Worm (Caenorhabditis elegans) whole organism, mixed stage, embryonic: ENCODE results near the gene gpa-12.

ENCODE experiments used
- bed-3 ChIP-seq: fragments of 200-800 bp; sonication (Bioruptor generic); optimal IDR thresholded peaks from 3 replicates; lab custom pipeline; 2018; ENCODE audit warnings: mild to moderate bottlenecking, missing genetic modification characterization, moderate library complexity, missing compliant biosample characterization
- ceh-39 ChIP-seq: fragments of 150-350 bp; optimal IDR thresholded peaks from 2 replicates; lab custom pipeline; 2014; ENCODE audit warnings: missing biosample characterization, missing genetic modification characterization
- ceh-43 ChIP-seq: fragments of 200-800 bp; sonication (Bioruptor generic); optimal IDR thresholded peaks from 2 replicates; lab custom pipeline; 2018; ENCODE audit warnings: mild to moderate bottlenecking, missing genetic modification characterization, moderate library complexity, missing compliant biosample characterization
- ceh-83 ChIP-seq: fragments of 200-800 bp; sonication (Bioruptor generic); optimal IDR thresholded peaks from 2 replicates; lab custom pipeline; 2018; ENCODE audit warnings: mild to moderate bottlenecking, missing genetic modification characterization, missing compliant biosample characterization
- ces-1 ChIP-seq: fragments of 150-350 bp; optimal IDR thresholded peaks from 2 replicates; lab custom pipeline; 2014; ENCODE audit warnings: missing biosample characterization, missing genetic modification reagents, missing genetic modification characterization
- cnd-1 ChIP-seq: fragments of 200-800 bp; sonication (Bioruptor generic); optimal IDR thresholded peaks from 2 replicates; lab custom pipeline; 2018; ENCODE audit warnings: mild to moderate bottlenecking, missing genetic modification characterization, missing compliant biosample characterization
- drap-1 ChIP-seq: fragments of 200-800 bp; sonication (Bioruptor generic); optimal IDR thresholded peaks from 3 replicates; lab custom pipeline; 2018; ENCODE audit warnings: mild to moderate bottlenecking, missing genetic modification characterization, missing compliant biosample characterization
- elt-1 ChIP-seq: sonication (generic microtip); optimal IDR thresholded peaks from 2 replicates; lab custom pipeline; 2017; ENCODE audit warnings: missing genetic modification characterization, mild to moderate bottlenecking, missing compliant biosample characterization, antibody characterized with exemption, moderate library complexity, borderline replicate concordance; ENCODE audit not compliant: insufficient read depth
- elt-3 ChIP-seq: fragments of 150-350 bp; optimal IDR thresholded peaks from 2 replicates; lab custom pipeline; 2014; ENCODE audit warnings: missing biosample characterization, missing genetic modification characterization
- flh-1 ChIP-seq: fragments of 200-800 bp; sonication (Bioruptor generic); optimal IDR thresholded peaks from 2 replicates; lab custom pipeline; 2018; ENCODE audit warnings: mild to moderate bottlenecking, missing genetic modification characterization, moderate library complexity, missing compliant biosample characterization
- ham-2 ChIP-seq: fragments of 200-800 bp; sonication (Bioruptor generic); optimal IDR thresholded peaks from 2 replicates; lab custom pipeline; 2018; ENCODE audit warnings: mild to moderate bottlenecking, missing genetic modification characterization, missing compliant biosample characterization
- hlh-1 ChIP-seq: fragments of 150-350 bp; optimal IDR thresholded peaks from 2 replicates; lab custom pipeline; 2014; ENCODE audit warnings: missing biosample characterization, missing genetic modification reagents, missing genetic modification characterization
- lin-13 ChIP-seq: fragments of 150-350 bp; optimal IDR thresholded peaks from 2 replicates; lab custom pipeline; 2014; ENCODE audit warnings: missing biosample characterization, missing genetic modification characterization
- lin-32 ChIP-seq: fragments of 200-800 bp; sonication (Bioruptor generic); optimal IDR thresholded peaks from 2 replicates; lab custom pipeline; 2018; ENCODE audit warnings: mild to moderate bottlenecking, missing genetic modification characterization, missing compliant biosample characterization
- lsy-2 ChIP-seq: fragments of 150-350 bp; optimal IDR thresholded peaks from 2 replicates; lab custom pipeline; 2014; ENCODE audit warnings: missing biosample characterization, missing genetic modification characterization
- mab-5 ChIP-seq: fragments of 150-350 bp; optimal IDR thresholded peaks from 2 replicates; lab custom pipeline; 2014; ENCODE audit warnings: missing biosample characterization, missing genetic modification characterization
- mep-1 ChIP-seq: fragments of 150-350 bp; optimal IDR thresholded peaks from 2 replicates; lab custom pipeline; 2017; ENCODE audit warnings: missing biosample characterization, missing genetic modification reagents, missing genetic modification characterization, inconsistent platforms
- mls-2 ChIP-seq: sonication (generic microtip); optimal IDR thresholded peaks from 2 replicates; lab custom pipeline; 2016; ENCODE audit warnings: mild to moderate bottlenecking, missing genetic modification characterization, moderate library complexity, missing compliant biosample characterization
- nhr-12 ChIP-seq: fragments of 150-350 bp; optimal IDR thresholded peaks from 2 replicates; lab custom pipeline; 2014; ENCODE audit warnings: missing biosample characterization, missing genetic modification characterization
- nhr-2 ChIP-seq: fragments of 150-350 bp; optimal IDR thresholded peaks from 2 replicates; lab custom pipeline; 2014; ENCODE audit warnings: missing biosample characterization, missing genetic modification characterization
- nhr-237 ChIP-seq: fragments of 150-350 bp; optimal IDR thresholded peaks from 2 replicates; lab custom pipeline; 2014; ENCODE audit warnings: missing biosample characterization, missing genetic modification characterization
- nhr-28 ChIP-seq: fragments of 150-350 bp; optimal IDR thresholded peaks from 2 replicates; lab custom pipeline; 2014; ENCODE audit warnings: missing biosample characterization, missing genetic modification characterization
- nhr-76 ChIP-seq: sonication (generic microtip); optimal IDR thresholded peaks from 2 replicates; lab custom pipeline; 2017; ENCODE audit warnings: missing biosample characterization, missing genetic modification characterization
- pha-4 ChIP-seq: fragments of 150-350 bp; optimal IDR thresholded peaks from 2 replicates; lab custom pipeline; 2018; ENCODE audit warnings: missing biosample characterization, missing genetic modification reagents, missing genetic modification characterization
- sem-2 ChIP-seq: fragments of 200-800 bp; sonication (Bioruptor generic); optimal IDR thresholded peaks from 2 replicates; lab custom pipeline; 2018; ENCODE audit warnings: mild to moderate bottlenecking, missing genetic modification characterization, missing compliant biosample characterization
- snpc-4 ChIP-seq: fragments of 150-350 bp; optimal IDR thresholded peaks from 2 replicates; lab custom pipeline; 2014; ENCODE audit warnings: missing biosample characterization, missing genetic modification characterization
- sptf-1 ChIP-seq: sonication (generic microtip); optimal IDR thresholded peaks from 2 replicates; lab custom pipeline; 2017; ENCODE audit warnings: mild to moderate bottlenecking, missing genetic modification characterization, moderate library complexity, missing compliant biosample characterization
- tbx-8 ChIP-seq: fragments of 200-800 bp; sonication (Bioruptor generic); optimal IDR thresholded peaks from 2 replicates; lab custom pipeline; 2018; ENCODE audit warnings: mild to moderate bottlenecking, missing genetic modification characterization, moderate library complexity, missing compliant biosample characterization
- unc-39 ChIP-seq: fragments of 150-350 bp; optimal IDR thresholded peaks from 2 replicates; lab custom pipeline; 2014; ENCODE audit warnings: missing biosample characterization, missing genetic modification characterization
- unc-62 ChIP-seq: fragments of 150-350 bp; optimal IDR thresholded peaks from 2 replicates; lab custom pipeline; 2014; ENCODE audit warnings: missing biosample characterization, missing genetic modification reagents, missing genetic modification characterization
- zip-8 ChIP-seq: fragments of 150-350 bp; optimal IDR thresholded peaks from 2 replicates; lab custom pipeline; 2014; ENCODE audit warnings: missing biosample characterization, missing genetic modification characterization
- ztf-11 ChIP-seq: fragments of 150-350 bp; optimal IDR thresholded peaks from 2 replicates; lab custom pipeline; 2014; ENCODE audit warnings: missing biosample characterization, missing genetic modification characterization

Gene gpa-12

DNA sequence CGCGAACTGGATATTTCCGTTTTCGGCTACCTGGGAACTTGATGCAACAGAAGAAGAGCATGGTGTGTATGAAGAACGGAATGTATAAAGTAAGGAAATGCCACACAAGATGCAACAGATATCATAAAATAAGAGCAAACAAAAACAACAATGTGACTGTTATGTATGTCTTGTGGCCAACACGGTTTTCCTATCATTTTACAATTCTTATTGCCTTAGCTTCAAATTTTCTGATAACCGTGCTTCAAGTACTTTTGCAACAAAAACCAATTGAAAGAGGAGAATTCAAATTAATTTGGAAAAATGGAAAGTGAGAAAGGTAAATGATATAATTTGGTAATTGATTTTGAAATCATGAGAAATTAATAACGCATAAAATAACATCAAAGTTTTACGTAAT lies 11.8 kb upstream of the gpa-12 start:
- TF ChIP-seq nhr-28 (tag; lab: Kevin White, UChicago) (no peak), lin-13 (tag; lab: Kevin White, UChicago) (no peak), zip-8 (tag; lab: Kevin White, UChicago) (no peak), hlh-1 (tag; lab: Kevin White, UChicago) (no peak), unc-62 (GFP tag; lab: Kevin White, UChicago) (no peak), snpc-4 (tag; lab: Kevin White, UChicago) (no peak), nhr-237 (no peak), ceh-39 (tag; lab: Kevin White, UChicago) (no peak), elt-3 (no peak), ham-2 (no peak), unc-39 (tag; lab: Kevin White, UChicago) (no peak), flh-1 (no peak), drap-1 (GFP tag; lab: Kevin White, UChicago) (no peak)

ce11 chrX:9232037-9232436 lies 11.3 kb upstream of the gpa-12 start, which contains the start of gene vav-1:
TSS of gene vav-1 (minus strand) at chrX:9232137.
- TF ChIP-seq tbx-8 = no peak
- TF ChIP-seq snpc-4 (tag; lab: Kevin White, UChicago) = no peak
- no peak for TF ChIP-seq ceh-83
- TF ChIP-seq zip-8 (tag; lab: Kevin White, UChicago) = no peak
- no peak for TF ChIP-seq hlh-1 (tag; lab: Kevin White, UChicago)
- no peak for TF ChIP-seq nhr-28 (tag; lab: Kevin White, UChicago)
- TF ChIP-seq ztf-11 (tag; lab: Kevin White, UChicago) = no peak
- no peak for TF ChIP-seq nhr-12 (tag; lab: Kevin White, UChicago)
- TF ChIP-seq lin-32 (GFP tag; lab: Kevin White, UChicago) = no peak
- no peak for TF ChIP-seq ham-2
- no peak for TF ChIP-seq nhr-2 (tag; lab: Kevin White, UChicago)
- no peak for TF ChIP-seq lsy-2 (tag; lab: Kevin White, UChicago)
- no peak for TF ChIP-seq nhr-237
- no peak for TF ChIP-seq bed-3 (GFP tag; lab: Kevin White, UChicago)
- no peak for TF ChIP-seq lin-13 (tag; lab: Kevin White, UChicago)
- no peak for TF ChIP-seq sptf-1 (tag; lab: Kevin White, UChicago)
- TF ChIP-seq unc-39 (tag; lab: Kevin White, UChicago) = no peak

DNA sequence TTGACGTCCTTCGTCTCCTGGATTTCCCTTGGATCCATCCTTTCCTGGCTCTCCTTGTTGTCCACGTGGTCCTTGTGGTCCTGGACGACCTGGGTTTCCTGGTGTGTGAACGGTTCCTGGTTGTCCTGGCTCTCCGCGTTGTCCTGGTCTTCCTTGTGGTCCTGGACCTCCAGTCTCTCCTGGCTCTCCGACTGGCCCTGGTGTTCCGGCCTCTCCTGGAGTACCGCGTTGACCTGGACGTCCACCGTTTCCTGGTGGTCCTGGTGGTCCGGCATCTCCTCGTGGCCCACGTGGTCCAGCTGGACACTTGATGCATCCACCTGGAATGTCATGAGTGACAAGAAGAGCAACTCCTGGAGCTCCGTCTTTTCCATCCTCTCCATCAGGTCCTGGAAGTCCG lies 9.6 kb upstream of the gpa-12 start:
- TF ChIP-seq cnd-1 (tag; lab: Kevin White, UChicago) (no peak), lin-13 (tag; lab: Kevin White, UChicago) (no peak), zip-8 (tag; lab: Kevin White, UChicago) (no peak), sem-2 (GFP tag; lab: Kevin White, UChicago) (no peak), nhr-76 (tag; lab: Kevin White, UChicago) (no peak), nhr-12 (tag; lab: Kevin White, UChicago) (no peak), unc-62 (GFP tag; lab: Kevin White, UChicago) (no peak), pha-4 (tag; lab: Kevin White, UChicago) (no peak), ceh-43 (no peak), ceh-83 (no peak), nhr-2 (tag; lab: Kevin White, UChicago) (no peak), mls-2 (tag; lab: Kevin White, UChicago) (no peak), nhr-28 (tag; lab: Kevin White, UChicago) (no peak)

ce11 chrX:9234518-9234917 lies 8.8 kb upstream of the gpa-12 start, which contains the start of gene col-175:
TSS of gene col-175 (minus strand) at chrX:9234618.
- TF ChIP-seq elt-3 = no peak
- TF ChIP-seq, all 35 proteins: peak for 0

- TF ChIP-seq elt-3 = no peak
- no peak for TF ChIP-seq cnd-1 (tag; lab: Kevin White, UChicago)
- no peak for TF ChIP-seq sptf-1 (tag; lab: Kevin White, UChicago)
- no peak for TF ChIP-seq drap-1 (GFP tag; lab: Kevin White, UChicago)
- TF ChIP-seq ces-1 (GFP tag; lab: Kevin White, UChicago) = no peak
- no peak for TF ChIP-seq mls-2 (tag; lab: Kevin White, UChicago)
- no peak for TF ChIP-seq mab-5
These were observed 5.6 kb upstream of the gpa-12 start for ce11 chrX:9237708-9238107.

DNA sequence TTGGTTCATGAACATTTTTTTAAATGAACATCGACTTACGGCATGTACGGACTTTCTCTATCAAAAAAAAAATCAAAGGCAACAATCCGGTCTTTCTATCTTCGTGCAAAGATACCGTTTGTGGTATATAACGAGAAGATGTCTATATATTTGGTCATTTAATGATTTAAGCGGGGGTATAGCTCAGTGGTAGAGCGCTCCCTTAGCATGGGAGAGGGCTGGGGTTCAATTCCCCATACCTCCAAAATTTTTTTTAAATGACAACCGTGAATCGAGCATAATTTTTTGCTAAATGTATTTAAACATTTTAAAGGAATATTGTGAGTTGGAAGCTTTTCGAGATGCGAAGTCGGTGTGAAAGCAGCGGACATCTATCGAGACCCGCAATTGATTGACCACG lies 4.7 kb upstream of the gpa-12 start:
- TF ChIP-seq bed-3 (GFP tag; lab: Kevin White, UChicago) (no peak), mls-2 (tag; lab: Kevin White, UChicago) (no peak), nhr-12 (tag; lab: Kevin White, UChicago) (no peak), mep-1 (tag; lab: Kevin White, UChicago) (no peak), hlh-1 (tag; lab: Kevin White, UChicago) (no peak), snpc-4 (tag; lab: Kevin White, UChicago) (no peak), elt-1 (tag; lab: Kevin White, UChicago) (no peak), nhr-76 (tag; lab: Kevin White, UChicago) (no peak), lsy-2 (tag; lab: Kevin White, UChicago) (no peak), drap-1 (GFP tag; lab: Kevin White, UChicago) (no peak), tbx-8 (no peak), ham-2 (no peak), nhr-237 (no peak)
